Worm (Caenorhabditis elegans) whole organism, midembryonic: ENCODE measurements around the gene ZK418.10.
"Not testable (repeated sequence)": the region's sequence is repeated elsewhere in the genome, so short reads cannot be mapped to it uniquely, and the experiment has no call there.

Experiments
- T22C8.4 ChIP-seq: fragments of 200-800 bp; sonication (Bioruptor generic); IDR thresholded peaks from 2 replicates; pipeline ENCODE4 v1.3.6; 2022; ENCODE audit warnings: missing genetic modification characterization, missing compliant biosample characterization
- cog-1 ChIP-seq: sonication (generic microtip); optimal IDR thresholded peaks from 2 replicates; lab custom pipeline; 2016; ENCODE audit warnings: missing genetic modification characterization, missing compliant biosample characterization
- flt-1 ChIP-seq: fragments of 200-800 bp; sonication (Bioruptor generic); IDR thresholded peaks from 2 replicates; pipeline ENCODE4 v1.3.6; 2022; ENCODE audit warnings: missing genetic modification characterization, missing compliant biosample characterization
- klf-2 ChIP-seq: fragments of 200-800 bp; sonication (Bioruptor generic); conservative IDR thresholded peaks from 2 replicates; pipeline ENCODE4 v1.3.6; 2022; ENCODE audit warnings: missing genetic modification reagents, missing genetic modification characterization, missing compliant biosample characterization
- med-1 ChIP-seq: sonication (generic microtip); optimal IDR thresholded peaks from 2 replicates; lab custom pipeline; 2017; ENCODE audit warnings: missing genetic modification characterization, mild to moderate bottlenecking, missing compliant biosample characterization, antibody characterized with exemption, missing genetic modification reagents; ENCODE audit not compliant: insufficient read depth
- ref-1 ChIP-seq: fragments of 200-800 bp; sonication (Bioruptor generic); conservative IDR thresholded peaks from 2 replicates; pipeline ENCODE4 v1.3.6; 2022; ENCODE audit warnings: missing genetic modification reagents, missing genetic modification characterization, missing compliant biosample characterization
- tab-1 ChIP-seq: fragments of 200-800 bp; sonication (Bioruptor generic); IDR thresholded peaks from 2 replicates; pipeline ENCODE4 v1.3.6; 2022; ENCODE audit warnings: missing genetic modification characterization, missing compliant biosample characterization
- ztf-23 ChIP-seq: fragments of 200-800 bp; sonication (Bioruptor generic); IDR thresholded peaks from 2 replicates; pipeline ENCODE4 v1.3.6; 2022; ENCODE audit warnings: missing genetic modification reagents, missing genetic modification characterization, missing compliant biosample characterization
- ztf-29 ChIP-seq: fragments of 200-800 bp; sonication (Bioruptor generic); IDR thresholded peaks from 2 replicates; pipeline ENCODE4 v1.3.6; 2022; ENCODE audit warnings: missing genetic modification reagents, missing genetic modification characterization, missing compliant biosample characterization

ZK418.10 gene

DNA sequence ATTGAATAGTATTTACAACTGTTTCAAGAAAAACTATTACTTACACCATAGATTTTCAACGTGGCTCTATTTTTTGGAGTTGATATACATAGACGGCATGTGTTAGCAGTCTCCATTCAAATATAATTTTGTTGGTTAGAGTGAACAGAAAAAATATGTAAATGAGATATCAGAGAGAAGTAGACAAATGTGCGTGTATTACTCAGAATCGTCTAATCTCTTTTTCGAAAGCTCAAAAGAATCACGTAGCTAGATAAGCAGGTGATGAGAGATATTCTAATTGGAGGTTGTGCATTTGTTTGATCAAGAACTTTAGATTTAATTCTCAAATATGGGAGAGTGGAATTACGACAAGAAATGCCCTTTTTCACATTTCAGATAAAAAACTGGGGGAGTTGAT, at the start of gene ZK418.10:
Gene ZK418.10, minus strand, starts transcription at position 148 of the 400 bp plus-strand sequence.
- TF ChIP-seq T22C8.4 (GFP tag; lab: Robert Waterston, UW) (no peak), cog-1 (tag; lab: Kevin White, UChicago) (no peak), ref-1 (GFP tag; lab: Robert Waterston, UW) (no peak), med-1 (GFP tag; lab: Kevin White, UChicago) (no peak), ztf-29 (GFP tag; lab: Robert Waterston, UW) (no peak), tab-1 (GFP tag; lab: Robert Waterston, UW) (no peak), flt-1 (no peak), klf-2 (GFP tag; lab: Robert Waterston, UW) (no peak), ztf-23 (GFP tag; lab: Robert Waterston, UW) (no peak)

DNA sequence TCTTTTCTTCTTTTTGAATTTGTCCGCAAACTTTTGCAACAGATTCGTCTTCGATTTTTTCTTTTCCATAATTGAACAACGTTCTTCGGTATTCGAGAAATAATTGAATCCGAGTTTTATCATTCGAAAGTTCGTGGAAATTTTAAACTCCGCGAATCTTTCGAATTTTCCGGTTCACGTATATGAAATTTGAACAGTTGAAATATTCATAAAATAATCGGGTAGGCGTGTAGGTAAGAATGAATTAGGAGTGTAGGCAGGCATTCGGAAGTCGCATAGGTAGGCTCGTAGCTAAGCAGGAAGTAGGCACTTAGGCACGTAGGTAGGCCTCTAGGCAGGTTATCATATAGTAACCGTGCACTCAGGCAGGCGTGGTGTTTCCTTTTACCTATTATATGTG, 47.7 kb upstream of the ZK418.10 start, which contains the start of gene B0280.11:
Gene B0280.11, minus strand, starts transcription at position 101 of the 400 bp plus-strand sequence.
- no peak for TF ChIP-seq med-1 (GFP tag; lab: Kevin White, UChicago)
- TF ChIP-seq cog-1 (tag; lab: Kevin White, UChicago), result no peak
- no peak for TF ChIP-seq T22C8.4 (GFP tag; lab: Robert Waterston, UW)

DNA sequence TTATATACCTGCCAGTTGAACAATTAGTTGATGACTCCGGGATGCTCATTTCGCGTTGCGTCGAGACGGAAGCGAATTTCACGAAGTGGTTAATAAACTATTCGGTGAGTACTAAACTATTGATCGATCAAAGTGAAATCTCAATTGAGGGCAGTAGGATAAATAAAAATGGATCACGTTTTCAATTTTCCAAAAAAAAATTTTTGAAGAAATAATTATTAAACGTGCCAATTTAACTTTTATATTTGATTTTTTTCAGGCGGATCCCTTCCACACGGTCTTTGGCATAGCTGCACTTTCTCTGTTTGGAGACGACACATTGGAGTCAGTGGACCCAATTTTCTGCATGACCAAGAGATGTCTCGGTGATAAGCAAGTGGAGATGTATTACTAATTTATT, 45.5 kb upstream of the ZK418.10 start, which contains the start of gene B0280.17:
Gene B0280.17, minus strand, starts transcription at position 101 of the 400 bp plus-strand sequence.
- TF ChIP-seq flt-1, result no peak
- no peak for TF ChIP-seq T22C8.4 (GFP tag; lab: Robert Waterston, UW)
- no peak for TF ChIP-seq ztf-23 (GFP tag; lab: Robert Waterston, UW)
- no peak for TF ChIP-seq tab-1 (GFP tag; lab: Robert Waterston, UW)

DNA sequence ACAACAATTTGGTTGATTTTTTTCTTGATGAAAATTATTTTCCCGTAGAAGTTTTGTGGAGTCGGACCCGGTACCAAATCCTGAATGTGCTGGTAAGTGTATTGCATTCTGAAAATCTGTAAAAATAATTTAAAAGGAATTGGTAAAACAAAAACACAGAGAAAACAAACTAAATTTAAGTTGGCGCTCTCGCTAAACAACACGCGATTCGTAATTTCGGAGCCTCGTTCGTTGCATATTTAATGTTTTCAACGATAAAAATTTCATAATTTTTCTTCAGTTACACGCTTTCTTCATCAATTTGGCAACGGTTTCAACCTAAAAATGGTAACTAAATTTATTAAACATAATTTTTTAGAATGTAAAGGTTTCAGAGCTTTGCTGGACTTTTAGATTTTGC, 43.1 kb upstream of the ZK418.10 start, which contains the start of the genes pot-1 and ggtb-1:
Gene pot-1, minus strand, starts transcription at position 120 of the 400 bp plus-strand sequence.
Gene ggtb-1, plus strand, starts transcription at position 208 of the 400 bp plus-strand sequence.
- TF ChIP-seq klf-2 (GFP tag; lab: Robert Waterston, UW), result no peak
- TF ChIP-seq flt-1, result no peak
- TF ChIP-seq med-1 (GFP tag; lab: Kevin White, UChicago), result no peak
- no peak for TF ChIP-seq ref-1 (GFP tag; lab: Robert Waterston, UW)
- TF ChIP-seq T22C8.4 (GFP tag; lab: Robert Waterston, UW), result no peak
- TF ChIP-seq ztf-23 (GFP tag; lab: Robert Waterston, UW), result no peak
- no peak for TF ChIP-seq ztf-29 (GFP tag; lab: Robert Waterston, UW)
- TF ChIP-seq cog-1 (tag; lab: Kevin White, UChicago), result no peak
- TF ChIP-seq tab-1 (GFP tag; lab: Robert Waterston, UW), result no peak

DNA sequence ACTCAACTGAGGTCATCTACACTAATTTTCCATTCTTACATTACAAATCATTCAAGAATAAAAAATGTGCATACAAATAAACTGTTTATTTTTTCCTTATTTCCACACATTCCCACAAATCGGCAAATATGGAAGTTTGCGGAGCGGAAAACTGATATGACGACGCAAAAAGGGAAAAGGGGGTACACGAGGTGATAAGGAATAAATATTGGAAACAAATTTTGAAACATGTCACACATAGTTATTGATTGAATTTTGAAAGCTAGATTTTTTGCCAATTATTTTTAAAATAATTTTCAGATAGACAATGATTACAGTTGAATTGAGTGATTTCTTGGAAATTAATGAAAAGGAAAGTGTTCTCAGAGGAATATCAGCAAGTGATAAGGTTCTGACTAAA, 38.1 kb upstream of the ZK418.10 start, which contains the start of gene viro-2:
Gene viro-2, plus strand, starts transcription at position 301 of the 400 bp plus-strand sequence.
- TF ChIP-seq flt-1; ztf-29 (GFP tag; lab: Robert Waterston, UW); ref-1 (GFP tag; lab: Robert Waterston, UW): not testable (repeated sequence)

DNA sequence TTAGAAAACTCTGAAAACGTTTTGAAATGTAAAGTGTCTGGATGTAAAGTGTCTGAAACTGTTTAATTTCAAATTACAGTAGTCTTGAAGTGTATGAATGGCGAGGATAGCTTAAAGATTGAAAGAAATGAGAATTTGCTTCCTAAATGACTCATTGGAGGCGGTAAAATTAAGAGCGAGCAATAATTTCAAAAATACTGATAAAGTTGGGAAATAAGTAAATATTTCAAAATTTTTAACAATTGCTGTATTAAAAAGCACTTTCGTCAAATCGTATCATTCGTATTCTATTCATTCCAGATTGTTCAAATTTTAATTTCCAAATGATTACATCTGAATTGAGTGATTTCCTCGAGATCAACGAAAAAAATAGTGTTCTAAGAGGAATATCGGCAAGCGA, 33.9 kb upstream of the ZK418.10 start, which contains the start of gene B0280.2:
Gene B0280.2, plus strand, starts transcription at position 301 of the 400 bp plus-strand sequence.
- TF ChIP-seq ztf-29 (GFP tag; lab: Robert Waterston, UW) (no peak), T22C8.4 (GFP tag; lab: Robert Waterston, UW) (no peak), ztf-23 (GFP tag; lab: Robert Waterston, UW) (no peak), flt-1 (no peak), ref-1 (GFP tag; lab: Robert Waterston, UW) (no peak), tab-1 (GFP tag; lab: Robert Waterston, UW) (no peak), med-1 (GFP tag; lab: Kevin White, UChicago) (no peak), klf-2 (GFP tag; lab: Robert Waterston, UW) (no peak), cog-1 (tag; lab: Kevin White, UChicago) (no peak)

DNA sequence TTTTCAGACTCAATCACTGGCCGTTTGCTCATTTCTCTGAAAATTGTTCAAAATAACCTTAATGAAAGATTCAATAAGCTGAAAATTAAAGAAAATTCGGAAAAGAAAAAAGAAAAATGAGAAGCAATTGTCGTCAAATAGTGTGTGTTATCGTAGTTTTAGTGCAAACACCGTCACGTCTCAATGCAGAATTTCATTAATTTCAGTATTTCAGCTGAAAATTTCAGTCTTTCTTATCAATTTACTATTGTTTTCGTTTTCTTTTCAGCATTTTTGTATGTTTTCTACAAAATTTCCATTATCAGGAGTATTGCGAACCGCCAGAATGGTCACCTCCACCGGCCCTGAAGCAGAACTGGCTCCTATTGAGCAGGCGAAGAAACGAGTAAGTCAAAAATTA, 32.4 kb upstream of the ZK418.10 start, which contains the start of the genes B0280.9 and rpia-1:
Gene B0280.9, minus strand, starts transcription at position 36 of the 400 bp plus-strand sequence.
Gene rpia-1, plus strand, starts transcription at position 269 of the 400 bp plus-strand sequence.
- TF ChIP-seq T22C8.4 (GFP tag; lab: Robert Waterston, UW) (no peak), cog-1 (tag; lab: Kevin White, UChicago) (no peak), klf-2 (GFP tag; lab: Robert Waterston, UW) (no peak), med-1 (GFP tag; lab: Kevin White, UChicago) (no peak), flt-1 (no peak), tab-1 (GFP tag; lab: Robert Waterston, UW) (no peak), ref-1 (GFP tag; lab: Robert Waterston, UW) (no peak), ztf-29 (GFP tag; lab: Robert Waterston, UW) (no peak), ztf-23 (GFP tag; lab: Robert Waterston, UW) (no peak)

DNA sequence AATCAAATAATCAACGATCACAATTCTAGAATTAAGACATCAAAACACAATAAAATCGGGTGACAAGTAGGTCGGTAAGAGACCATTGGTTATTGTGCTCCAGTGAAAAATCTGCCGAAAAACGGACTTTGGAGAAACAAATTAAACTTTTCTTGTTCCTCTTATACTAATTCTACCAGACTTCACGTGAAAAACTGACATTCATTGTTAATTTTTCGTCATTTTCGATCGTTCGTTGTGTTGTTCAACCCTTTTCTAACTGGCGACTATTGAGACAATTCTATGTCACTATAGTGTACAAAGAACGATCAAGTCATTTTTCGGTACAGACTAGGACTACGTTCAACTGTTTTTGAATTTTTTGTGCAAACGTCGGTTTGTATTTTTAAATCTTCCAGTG, 30.0 kb upstream of the ZK418.10 start:
- no peak for TF ChIP-seq ztf-23 (GFP tag; lab: Robert Waterston, UW)
- no peak for TF ChIP-seq med-1 (GFP tag; lab: Kevin White, UChicago)
- no peak for TF ChIP-seq ref-1 (GFP tag; lab: Robert Waterston, UW)
- no peak for TF ChIP-seq tab-1 (GFP tag; lab: Robert Waterston, UW)
- no peak for TF ChIP-seq klf-2 (GFP tag; lab: Robert Waterston, UW)
- TF ChIP-seq flt-1, result no peak
- TF ChIP-seq cog-1 (tag; lab: Kevin White, UChicago), result no peak
- TF ChIP-seq ztf-29 (GFP tag; lab: Robert Waterston, UW), result no peak
- no peak for TF ChIP-seq T22C8.4 (GFP tag; lab: Robert Waterston, UW)

DNA sequence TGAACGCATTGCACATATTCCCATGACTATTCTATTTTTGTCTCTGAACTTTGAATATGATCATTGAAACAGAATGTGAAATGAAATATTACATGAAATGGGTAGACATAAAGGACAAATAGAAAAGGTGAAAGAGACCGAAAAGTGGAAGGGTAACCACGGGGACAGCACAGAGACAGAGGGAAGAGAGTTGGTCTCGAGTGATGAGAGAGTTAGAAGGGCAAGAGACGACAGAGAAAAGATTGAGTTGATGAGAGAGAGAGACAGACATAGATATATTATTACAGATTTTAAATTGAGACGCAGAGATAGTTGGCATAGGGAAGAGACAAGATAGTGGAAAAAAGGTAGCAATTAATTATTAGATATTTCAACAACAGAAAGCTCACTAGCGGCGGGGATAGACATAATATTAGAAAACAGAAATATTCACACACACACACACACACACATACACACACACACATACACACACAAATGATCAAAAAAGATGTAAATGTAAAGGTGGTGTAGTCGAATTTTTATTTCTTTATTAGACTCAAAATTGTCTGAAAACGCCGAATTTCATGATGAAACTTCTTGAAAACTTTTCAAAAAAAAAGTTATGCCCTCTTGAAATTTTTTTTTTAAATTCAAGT, 26.2 kb upstream of the ZK418.10 start:
- TF ChIP-seq flt-1 (no peak), cog-1 (tag; lab: Kevin White, UChicago) (peak; percentile 41)
